Fruit fly (Drosophila melanogaster): Measurements from ENCODE around the gene CG14223.

The CG14223 gene

DNA sequence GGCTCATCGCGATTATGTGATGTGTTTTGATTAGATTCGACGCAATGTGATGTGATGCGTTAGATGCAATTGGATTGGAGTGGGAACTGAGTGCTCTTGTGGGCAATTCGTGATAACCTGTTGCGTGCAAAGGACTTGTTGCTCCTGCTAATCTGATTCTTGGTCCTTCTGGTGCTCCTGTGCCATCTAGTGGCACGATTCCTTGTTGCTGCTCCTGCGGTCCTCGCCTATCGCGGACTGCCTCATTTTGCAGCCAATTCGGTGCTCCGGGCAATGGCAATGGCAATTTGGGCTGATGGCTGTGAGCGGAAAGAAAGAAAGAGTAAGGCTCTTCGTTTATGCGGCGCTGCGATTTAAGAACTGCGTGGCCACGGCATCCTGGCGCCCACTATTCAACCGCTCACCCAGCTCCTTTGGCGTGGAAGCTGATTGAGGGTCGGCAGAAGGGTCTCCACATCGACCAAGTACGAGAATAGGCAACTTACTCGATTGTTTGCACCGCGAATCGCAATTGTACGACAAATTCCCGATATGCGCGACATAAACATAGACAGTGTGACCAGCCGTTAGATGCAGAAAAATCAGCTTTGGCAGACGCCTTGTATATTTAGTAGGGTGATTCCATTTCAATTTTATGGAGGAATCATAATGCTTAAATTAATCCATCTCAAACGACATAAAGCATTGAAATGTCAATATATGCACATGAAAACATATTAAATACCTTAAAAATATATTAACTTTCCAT is 29.4 kb upstream of the CG14223 start, which contains the start of gene Mer (continued):
- TF ChIP-seq otp (GFP tag; IDR thresholded peaks at IDR 0.05) (peak; percentile 76; the same call in 2 of the 3 replicates), CG7928 (GFP tag; optimal IDR thresholded peaks at IDR 0.05) (peak; percentile 59), gcm (GFP tag; optimal IDR thresholded peaks at IDR 0.05) (peak; percentile 83), CkIIα-i1 (GFP tag; IDR thresholded peaks at IDR 0.05) (no peak), ind (GFP tag; optimal IDR thresholded peaks at IDR 0.05) (peak; percentile 84), CG32772 (GFP tag; IDR thresholded peaks at IDR 0.05) (peak; percentile 68), ftz-f1 (GFP tag; optimal IDR thresholded peaks at IDR 0.05) (peak; percentile 73), CG7963 (GFP tag; IDR thresholded peaks at IDR 0.05; ENCODE audit: partially characterized antibody) (no peak), CG31224 (GFP tag; IDR thresholded peaks at IDR 0.05) (peak; percentile 63), CG9932 (GFP tag; IDR thresholded peaks at IDR 0.05) (peak; percentile 76), CG10462 (GFP tag; optimal IDR thresholded peaks at IDR 0.05) (peak; percentile 62), tap (tag; optimal IDR thresholded peaks at IDR 0.05) (peak; percentile 81), sima (GFP tag; optimal IDR thresholded peaks at IDR 0.05) (no peak), tio (GFP tag; optimal IDR thresholded peaks at IDR 0.05) (no peak), ara (GFP tag; IDR thresholded peaks at IDR 0.05) (peak; percentile 78)

DNA sequence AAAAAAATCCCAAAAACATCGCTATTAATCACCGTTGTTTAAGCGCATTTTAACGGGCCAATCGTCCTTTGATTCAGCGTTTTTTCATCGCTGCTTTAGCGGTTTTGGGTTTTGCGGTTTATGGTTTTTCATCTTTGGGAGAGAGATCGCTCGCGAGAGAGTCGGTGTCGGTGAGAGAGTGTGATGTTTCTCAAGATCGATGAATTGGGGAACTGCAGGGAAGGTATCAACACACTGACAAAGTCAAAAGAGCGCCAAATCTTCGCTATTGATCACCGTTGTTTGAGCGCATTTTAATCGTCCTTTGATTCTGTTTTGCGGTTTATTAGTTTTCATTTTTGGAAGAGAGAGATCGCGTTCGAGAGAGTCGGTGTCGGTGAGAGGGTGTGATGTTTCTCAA is 26.3 kb upstream of the CG14223 start:
- TF ChIP-seq Dll (GFP tag; IDR thresholded peaks at IDR 0.05; ENCODE audit: partially characterized antibody) = 0 out of 4 replicates have a peak, but pooled peaks have one; percentile 19
- peak; percentile 61 to 66 for TF ChIP-seq Trl (optimal IDR thresholded peaks at IDR 0.05)
- no peak for TF ChIP-seq Trl (GFP tag; optimal IDR thresholded peaks at IDR 0.05)
- no peak for TF ChIP-seq Bgb (GFP tag; IDR thresholded peaks at IDR 0.05; ENCODE audit: partially characterized antibody)

DNA sequence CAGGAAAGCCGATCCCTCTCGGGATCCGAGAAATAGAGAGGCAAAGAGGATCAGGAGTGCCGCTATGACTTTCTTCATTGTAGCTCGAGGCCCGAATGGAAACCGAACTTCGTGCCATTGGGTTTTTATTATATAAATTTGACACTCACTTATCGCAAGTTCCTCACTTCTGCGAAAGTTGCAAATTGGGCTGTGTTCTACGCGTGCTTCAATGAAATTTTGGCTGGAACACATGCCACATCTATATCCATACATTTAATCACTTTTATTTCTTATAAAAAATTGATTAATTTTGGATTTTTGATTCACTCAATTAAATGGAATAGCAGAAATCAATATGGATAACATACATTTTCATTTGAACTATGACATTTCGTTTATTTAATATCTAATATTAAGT is 25.1 kb upstream of the CG14223 start, which contains the start of gene CG14227:
TSS of gene CG14227 (minus strand) at position 101 of the 400 bp plus-strand sequence.
- TF ChIP-seq CG1603 (tag; optimal IDR thresholded peaks at IDR 0.05) = no peak
- peak; percentile 83 for TF ChIP-seq Ets65A (GFP tag)
- no peak for TF ChIP-seq tin (GFP tag; optimal IDR thresholded peaks at IDR 0.05)

DNA sequence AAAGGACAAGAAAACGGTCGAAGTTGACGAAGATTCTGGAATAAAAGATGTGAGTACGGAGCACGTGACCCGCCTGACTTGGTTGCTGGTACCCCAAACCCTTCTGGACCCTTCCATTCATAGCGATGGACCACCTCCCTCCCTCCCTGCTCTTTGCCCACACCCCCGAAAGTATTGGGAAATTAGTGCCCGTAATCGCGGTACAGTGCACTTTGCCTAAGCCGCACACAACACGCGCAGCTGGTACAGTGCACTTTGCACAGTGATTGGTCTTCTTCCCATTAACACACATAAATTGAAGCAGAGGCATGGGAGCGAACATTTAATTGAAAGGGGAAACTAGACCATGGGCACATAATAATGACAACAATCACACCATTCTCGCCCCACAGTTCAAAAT is 20.3 kb upstream of the CG14223 start:
- TF ChIP-seq CG18476 (GFP tag; optimal IDR thresholded peaks at IDR 0.05) (no peak), crol (GFP tag; IDR thresholded peaks at IDR 0.05) (peak; percentile 75), row (GFP tag; IDR thresholded peaks at IDR 0.05) (peak; percentile 23; the same call in 1 of the 3 replicates), ranshi (GFP tag; IDR thresholded peaks at IDR 0.05) (peak; percentile 24; the same call in 1 of the 2 replicates), CG2116 (GFP tag; optimal IDR thresholded peaks at IDR 0.05) (no peak), grau (tag; optimal IDR thresholded peaks at IDR 0.05) (peak; percentile 86), Optix (GFP tag; IDR thresholded peaks at IDR 0.05) (0 out of 3 replicates have a peak, but pooled peaks have one; percentile 27), ara (GFP tag; IDR thresholded peaks at IDR 0.05) (0 out of 2 replicates have a peak, but pooled peaks have one; percentile 37)

DNA sequence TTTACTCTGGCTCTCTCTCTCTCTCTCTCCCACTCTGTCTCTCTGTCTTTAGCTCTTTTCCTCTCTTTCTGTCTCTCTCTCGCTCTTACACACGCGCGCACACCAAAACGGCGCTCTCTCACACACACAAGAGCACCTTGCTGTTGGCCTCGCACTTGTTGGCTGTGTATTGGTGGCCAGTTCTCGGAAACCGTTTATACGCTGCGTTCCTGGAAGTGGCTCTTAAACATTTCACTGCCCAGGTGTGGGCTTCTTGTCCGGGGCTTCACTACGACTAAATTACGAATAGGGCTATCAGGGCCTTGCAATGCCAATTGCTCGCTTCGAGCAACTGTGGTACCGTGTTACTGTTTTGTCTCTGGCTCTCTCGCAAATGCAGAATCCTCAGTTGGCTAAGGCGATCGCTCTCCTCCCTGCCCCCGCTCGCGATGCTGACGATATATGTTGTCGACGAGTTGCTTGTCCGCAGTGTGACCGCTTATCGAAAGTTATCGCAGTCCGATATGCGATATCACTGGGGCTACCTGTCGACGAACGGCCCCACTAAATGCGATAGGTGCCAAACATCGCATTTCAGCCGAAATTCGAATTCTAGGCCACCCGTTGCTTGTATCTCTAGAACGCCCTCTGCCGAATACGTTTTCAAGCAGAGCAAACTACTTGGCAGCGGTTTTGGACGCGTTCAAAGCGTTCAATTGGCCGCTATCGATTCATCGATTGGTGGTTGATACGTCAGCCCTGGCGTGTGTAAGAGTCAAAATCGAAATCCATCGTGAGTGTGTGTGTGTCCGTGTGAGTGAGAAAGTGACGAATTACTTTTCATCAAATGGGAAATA is 19.5 kb upstream of the CG14223 start, which contains the start of the genes dome and Ubqn:
TSS of gene dome (minus strand) at position 479 of the 836 bp plus-strand sequence.
TSS of gene Ubqn (plus strand) at position 769 of the 836 bp plus-strand sequence.
- TF ChIP-seq CG34376 (GFP tag; optimal IDR thresholded peaks at IDR 0.05) (peak; percentile 84), CG6791 (GFP tag; IDR thresholded peaks at IDR 0.05; ENCODE audit: partially characterized antibody) (peak; percentile 85), CG17328 (GFP tag; IDR thresholded peaks at IDR 0.05) (no peak), cg (GFP tag; optimal IDR thresholded peaks at IDR 0.05) (peak; percentile 95), HLH4C (GFP tag; IDR thresholded peaks at IDR 0.05; ENCODE audit: partially characterized antibody) (peak; percentile 96), CG34422 (GFP tag; IDR thresholded peaks at IDR 0.05) (no peak), ase (GFP tag; IDR thresholded peaks at IDR 0.05) (no peak), Stat92E (GFP tag; optimal IDR thresholded peaks at IDR 0.05) (peak in 2 of 3 experiments; percentile 41 to 100), CG11085 (GFP tag; IDR thresholded peaks at IDR 0.05) (no peak), NFAT (GFP tag; IDR thresholded peaks at IDR 0.05) (peak; percentile 3; the same call in 1 of the 2 replicates), slbo (GFP tag; IDR thresholded peaks at IDR 0.05) (no peak), CG18011 (GFP tag; optimal IDR thresholded peaks at IDR 0.05) (no peak), ewg (GFP tag; optimal IDR thresholded peaks at IDR 0.05) (peak; percentile 27)

Measured in whole organism, embryonic.